Worm (Caenorhabditis elegans): ENCODE measurements around the gene F22H10.3.

F22H10.3 gene

DNA sequence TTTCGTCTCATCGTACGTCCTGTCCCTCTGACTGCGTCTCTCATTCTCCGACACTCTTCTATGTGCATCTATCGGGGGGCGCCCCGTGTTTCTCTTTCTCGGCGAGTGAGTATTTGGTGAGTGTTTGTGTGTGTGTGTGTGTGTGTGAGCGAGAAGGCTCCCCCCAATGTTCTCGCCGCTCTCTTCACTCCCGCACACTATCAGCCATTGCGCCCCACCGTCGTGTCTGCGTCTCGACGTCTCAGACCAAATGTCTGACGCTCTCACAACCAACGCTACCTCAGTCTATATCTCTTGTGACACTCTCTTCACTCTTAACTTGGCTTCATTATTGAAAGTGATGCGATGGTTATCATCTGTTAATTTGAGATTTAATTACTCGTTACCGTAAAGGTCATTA, 49.4 kb upstream of the F22H10.3 start (continued):
- TF ChIP-seq nhr-77 (tag; optimal IDR thresholded peaks at IDR 0.05) (peak; percentile 79), lsy-2 (tag; optimal IDR thresholded peaks at IDR 0.05) (peak; percentile 81 to 88), nhr-237 (tag; optimal IDR thresholded peaks at IDR 0.05) (no peak), dve-1 (tag; optimal IDR thresholded peaks at IDR 0.05; ENCODE audit: insufficient read depth) (peak; percentile 96), jun-1 (tag; optimal IDR thresholded peaks at IDR 0.05) (peak; percentile 87), madf-9 (GFP tag; conservative IDR thresholded peaks at IDR 0.05) (peak; percentile 66)

DNA sequence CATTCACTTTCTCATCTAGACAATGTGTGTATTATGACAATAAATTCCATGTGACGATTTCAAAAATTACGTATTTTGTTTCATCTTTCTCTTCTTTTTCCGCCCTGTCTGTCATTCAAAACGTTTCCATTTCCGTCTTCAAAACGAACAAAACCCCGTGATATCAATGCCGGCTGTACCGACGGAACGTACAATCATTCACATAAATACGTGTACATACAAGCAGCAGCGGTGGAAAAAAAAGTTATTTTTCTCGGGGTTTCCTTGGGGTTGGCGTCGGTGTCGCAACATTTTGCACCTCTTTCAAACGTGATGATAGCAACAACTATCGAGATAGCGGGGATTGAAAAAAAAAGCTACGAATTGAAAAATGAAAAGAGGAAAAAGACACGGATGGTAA, 47.4 kb upstream of the F22H10.3 start:
- TF ChIP-seq mxl-3 (GFP tag; optimal IDR thresholded peaks at IDR 0.05), result peak; percentile 70
- TF ChIP-seq dve-1 (tag; optimal IDR thresholded peaks at IDR 0.05; ENCODE audit: insufficient read depth), result peak; percentile 88
- TF ChIP-seq daf-12 (tag; optimal IDR thresholded peaks at IDR 0.05), result no peak
- peak; percentile 79 for TF ChIP-seq nhr-48 (tag; optimal IDR thresholded peaks at IDR 0.05)
- no peak for TF ChIP-seq ceh-82 (tag; optimal IDR thresholded peaks at IDR 0.05)
- peak; percentile 85 for TF ChIP-seq hlh-11 (tag; optimal IDR thresholded peaks at IDR 0.05)
- peak in 1 of 2 experiments; percentile 23 for TF ChIP-seq hif-1 (tag; optimal IDR thresholded peaks at IDR 0.05)
- peak; percentile 71 for TF ChIP-seq nhr-28 (tag; optimal IDR thresholded peaks at IDR 0.05)
- TF ChIP-seq ceh-20 (GFP tag; IDR thresholded peaks at IDR 0.05), result peak; percentile 61
- TF ChIP-seq set-16 (GFP tag; IDR thresholded peaks at IDR 0.05), result no peak
- TF ChIP-seq lir-3 (tag; optimal IDR thresholded peaks at IDR 0.05), result no peak
- peak; percentile 87 for TF ChIP-seq hlh-30 (tag; optimal IDR thresholded peaks at IDR 0.05; ENCODE audit: insufficient read depth)
- no peak for TF ChIP-seq unc-39 (tag; optimal IDR thresholded peaks at IDR 0.05)
- TF ChIP-seq T20F7.1 (GFP tag; optimal IDR thresholded peaks at IDR 0.05), result peak; percentile 58
- TF ChIP-seq daf-16 (GFP tag; optimal IDR thresholded peaks at IDR 0.05), result no peak
- peak; percentile 71 for TF ChIP-seq daf-16 (tag; optimal IDR thresholded peaks at IDR 0.05)
- no peak for TF ChIP-seq nhr-11 (tag; optimal IDR thresholded peaks at IDR 0.05)
- TF ChIP-seq ceh-44 (GFP tag; IDR thresholded peaks at IDR 0.05), result no peak
- TF ChIP-seq snpc-1.2 (GFP tag; IDR thresholded peaks at IDR 0.05), result no peak
- no peak for TF ChIP-seq vab-7 (GFP tag; IDR thresholded peaks at IDR 0.05)
- no peak for TF ChIP-seq F37D6.2 (tag; optimal IDR thresholded peaks at IDR 0.05)
- peak; percentile 72 for TF ChIP-seq lin-1 (GFP tag; IDR thresholded peaks at IDR 0.05)
- TF ChIP-seq nhr-42 (GFP tag; IDR thresholded peaks at IDR 0.05), result no peak
- no peak for TF ChIP-seq mxl-2 (GFP tag; conservative IDR thresholded peaks at IDR 0.05)
- no peak for TF ChIP-seq dpl-1 (GFP tag; optimal IDR thresholded peaks at IDR 0.05)
- no peak for TF ChIP-seq mdt-29 (GFP tag; IDR thresholded peaks at IDR 0.05)
- TF ChIP-seq tra-1 (GFP tag; IDR thresholded peaks at IDR 0.05), result peak; percentile 53
- TF ChIP-seq sdz-12 (GFP tag; optimal IDR thresholded peaks at IDR 0.05), result no peak
- TF ChIP-seq aha-1 (tag), result peak; percentile 18
- peak; percentile 97 for TF ChIP-seq dmd-6 (GFP tag; IDR thresholded peaks at IDR 0.05)
- TF ChIP-seq gei-8 (GFP tag; optimal IDR thresholded peaks at IDR 0.05), result peak; percentile 52
- TF ChIP-seq nhr-77 (tag; optimal IDR thresholded peaks at IDR 0.05), result peak; percentile 25
- TF ChIP-seq mdl-1 (tag; optimal IDR thresholded peaks at IDR 0.05), result peak; percentile 43
- no peak for TF ChIP-seq unc-130 (GFP tag; optimal IDR thresholded peaks at IDR 0.05)
- peak; percentile 49 for TF ChIP-seq nhr-76 (tag; optimal IDR thresholded peaks at IDR 0.05)
- no peak for TF ChIP-seq lin-29 (GFP tag; IDR thresholded peaks at IDR 0.05)
- TF ChIP-seq saeg-2 (GFP tag; IDR thresholded peaks at IDR 0.05), result no peak
- peak in 1 of 2 experiments; percentile 98 for TF ChIP-seq unc-62 (GFP tag; optimal IDR thresholded peaks at IDR 0.05 in 1 of 2)
- no peak for TF ChIP-seq unc-62 (tag; optimal IDR thresholded peaks at IDR 0.05)
